Fruit fly (Drosophila melanogaster) whole organism, embryonic: ENCODE measurements around the gene CG7611.

Source experiments
- ATbp ChIP-seq: fragments of 200-800 bp; sonication (Bioruptor generic); optimal IDR thresholded peaks from 2 replicates; lab custom pipeline; 2017; ENCODE audit warnings: missing biosample characterization, mild to moderate bottlenecking, missing genetic modification characterization, missing genetic modification reagents
- CG12744 ChIP-seq: fragments of 200-800 bp; sonication (Bioruptor generic); optimal IDR thresholded peaks from 2 replicates; lab custom pipeline; 2016; ENCODE audit warnings: missing biosample characterization, missing genetic modification characterization
- CG15011 ChIP-seq: fragments of 200-800 bp; sonication (Bioruptor generic); optimal IDR thresholded peaks from 3 replicates; lab custom pipeline; 2018; ENCODE audit warnings: missing biosample characterization, mild to moderate bottlenecking, missing genetic modification characterization
- CG1602 ChIP-seq: fragments of 200-800 bp; sonication (Bioruptor generic); optimal IDR thresholded peaks from 3 replicates; lab custom pipeline; 2016; ENCODE audit warnings: missing biosample characterization, missing genetic modification characterization
- CG17912 ChIP-seq: fragments of 200-800 bp; sonication (Bioruptor generic); optimal IDR thresholded peaks from 2 replicates; lab custom pipeline; 2018; ENCODE audit warnings: missing biosample characterization, mild to moderate bottlenecking, missing genetic modification characterization
- CG2199 ChIP-seq: fragments of 200-800 bp; sonication (Bioruptor generic); IDR thresholded peaks from 3 replicates; pipeline ENCODE4 v1.3.6; 2022; ENCODE audit warnings: missing biosample characterization, missing genetic modification characterization
- CG3065 ChIP-seq: fragments of 200-800 bp; sonication (Bioruptor generic); optimal IDR thresholded peaks from 2 replicates; lab custom pipeline; 2016; ENCODE audit warnings: missing biosample characterization, missing genetic modification characterization
- CG34224 ChIP-seq: fragments of 200-800 bp; sonication (Bioruptor generic); IDR thresholded peaks from 3 replicates; pipeline ENCODE4 v1.3.6; 2022; ENCODE audit warnings: missing biosample characterization, missing genetic modification characterization; ENCODE audit not compliant: partially characterized antibody
- CG3995 ChIP-seq: fragments of 200-800 bp; sonication (Bioruptor generic); optimal IDR thresholded peaks from 3 replicates; lab custom pipeline; 2016; ENCODE audit warnings: missing biosample characterization, missing genetic modification characterization
- CG4707 ChIP-seq: fragments of 200-800 bp; sonication (Bioruptor generic); optimal IDR thresholded peaks from 2 replicates; lab custom pipeline; 2018; ENCODE audit warnings: missing biosample characterization, mild to moderate bottlenecking, missing genetic modification characterization, moderate library complexity
- CG9215 ChIP-seq: fragments of 200-800 bp; sonication (Bioruptor generic); IDR thresholded peaks from 2 replicates; pipeline ENCODE4 v1.3.6; 2022; ENCODE audit warnings: missing biosample characterization, missing genetic modification characterization
- CG9609 ChIP-seq: fragments of 200-800 bp; sonication (Bioruptor generic); optimal IDR thresholded peaks from 3 replicates; lab custom pipeline; 2016; ENCODE audit warnings: missing biosample characterization, missing genetic modification characterization
- CG9797 ChIP-seq: fragments of 200-800 bp; sonication (Bioruptor generic); optimal IDR thresholded peaks from 3 replicates; lab custom pipeline; 2018; ENCODE audit warnings: missing biosample characterization, mild to moderate bottlenecking, missing genetic modification characterization
- CkIIα-i1 ChIP-seq: fragments of 200-800 bp; sonication (Bioruptor generic); IDR thresholded peaks from 2 replicates; pipeline ENCODE4 v1.3.6; 2022; ENCODE audit warnings: missing biosample characterization, missing genetic modification characterization
- CrebB ChIP-seq: fragments of 200-800 bp; sonication (Bioruptor generic); optimal IDR thresholded peaks from 3 replicates; lab custom pipeline; 2018; ENCODE audit warnings: missing biosample characterization, mild to moderate bottlenecking, missing genetic modification characterization
- Dad ChIP-seq: fragments of 200-800 bp; sonication (Bioruptor generic); optimal IDR thresholded peaks from 3 replicates; lab custom pipeline; 2016; ENCODE audit warnings: missing biosample characterization, missing genetic modification characterization
- Dref ChIP-seq: fragments of 200-800 bp; sonication (Bioruptor generic); IDR thresholded peaks from 2 replicates; pipeline ENCODE4 v1.3.6; 2022; ENCODE audit warnings: missing biosample characterization, missing genetic modification characterization
- Fer2 ChIP-seq: fragments of 200-800 bp; sonication (Bioruptor generic); optimal IDR thresholded peaks from 2 replicates; lab custom pipeline; 2018; ENCODE audit warnings: missing biosample characterization, mild to moderate bottlenecking, missing genetic modification characterization, moderate library complexity
- H2.0 ChIP-seq: fragments of 200-800 bp; sonication (Bioruptor generic); IDR thresholded peaks from 2 replicates; pipeline ENCODE4 v1.3.6; 2022; ENCODE audit warnings: missing biosample characterization, missing genetic modification characterization
- HLH54F ChIP-seq: fragments of 200-800 bp; sonication (Bioruptor generic); optimal IDR thresholded peaks from 3 replicates; lab custom pipeline; 2016; ENCODE audit warnings: missing biosample characterization, missing genetic modification characterization
- Hr3 ChIP-seq: fragments of 200-800 bp; sonication (Bioruptor generic); optimal IDR thresholded peaks from 3 replicates; lab custom pipeline; 2016; ENCODE audit warnings: missing biosample characterization, missing genetic modification characterization
- Kr ChIP-seq: fragments of 200-800 bp; sonication (Bioruptor generic); optimal IDR thresholded peaks from 2 replicates; lab custom pipeline; 2017; ENCODE audit warnings: missing biosample characterization, mild to moderate bottlenecking, missing genetic modification characterization
- Lim3 ChIP-seq: fragments of 200-800 bp; sonication (Bioruptor generic); IDR thresholded peaks from 2 replicates; pipeline ENCODE4 v1.3.6; 2022; ENCODE audit warnings: missing biosample characterization, missing genetic modification characterization
- NC2β ChIP-seq: fragments of 200-800 bp; sonication (Bioruptor generic); optimal IDR thresholded peaks from 2 replicates; lab custom pipeline; 2016; ENCODE audit warnings: missing biosample characterization, missing genetic modification characterization
- NK7.1 ChIP-seq: fragments of 200-800 bp; sonication (Bioruptor generic); optimal IDR thresholded peaks from 3 replicates; lab custom pipeline; 2016; ENCODE audit warnings: missing biosample characterization, missing genetic modification characterization
- Optix ChIP-seq: fragments of 200-800 bp; sonication (Bioruptor generic); IDR thresholded peaks from 3 replicates; pipeline ENCODE4 v1.3.6; 2022; ENCODE audit warnings: missing biosample characterization, missing genetic modification characterization
- PHDP ChIP-seq: fragments of 200-800 bp; sonication (Bioruptor generic); optimal IDR thresholded peaks from 3 replicates; lab custom pipeline; 2018; ENCODE audit warnings: missing biosample characterization, mild to moderate bottlenecking, missing genetic modification characterization, moderate library complexity
- Ravus ChIP-seq: fragments of 200-800 bp; sonication (Bioruptor generic); IDR thresholded peaks from 2 replicates; pipeline ENCODE4 v1.3.6; 2022; ENCODE audit warnings: missing biosample characterization, missing genetic modification characterization
- Sry-β ChIP-seq: fragments of 200-800 bp; sonication (Bioruptor generic); optimal IDR thresholded peaks from 2 replicates; lab custom pipeline; 2018; ENCODE audit warnings: missing biosample characterization, mild to moderate bottlenecking, missing genetic modification characterization, moderate library complexity
- amos ChIP-seq: fragments of 200-800 bp; sonication (Bioruptor generic); IDR thresholded peaks from 2 replicates; pipeline ENCODE4 v1.3.6; 2022; ENCODE audit warnings: missing biosample characterization, missing genetic modification characterization; ENCODE audit not compliant: partially characterized antibody
- ap ChIP-seq: fragments of 200-800 bp; sonication (Bioruptor generic); IDR thresholded peaks from 2 replicates; pipeline ENCODE4 v1.3.6; 2022; ENCODE audit warnings: missing biosample characterization, missing genetic modification characterization
- bbx ChIP-seq: fragments of 200-800 bp; sonication (Bioruptor generic); IDR thresholded peaks from 2 replicates; pipeline ENCODE4 v1.3.6; 2022; ENCODE audit warnings: missing biosample characterization, missing genetic modification characterization; ENCODE audit not compliant: partially characterized antibody
- cato ChIP-seq: fragments of 200-800 bp; sonication (Bioruptor generic); optimal IDR thresholded peaks from 2 replicates; lab custom pipeline; 2016; ENCODE audit warnings: missing biosample characterization, missing genetic modification characterization, borderline replicate concordance
- chm ChIP-seq: fragments of 200-800 bp; sonication (Bioruptor generic); IDR thresholded peaks from 2 replicates; pipeline ENCODE4 v1.3.6; 2022; ENCODE audit warnings: missing biosample characterization, missing genetic modification characterization
- crol ChIP-seq: fragments of 200-800 bp; sonication (Bioruptor generic); IDR thresholded peaks from 2 replicates; pipeline ENCODE4 v1.3.6; 2022; ENCODE audit warnings: missing biosample characterization, missing genetic modification characterization
- dpn ChIP-seq, 2 experiments: fragments of 200-800 bp; sonication (Bioruptor generic); optimal IDR thresholded peaks; 3 replicates each; lab custom pipeline; 2016; ENCODE audit warnings: missing biosample characterization in 2 of 2, missing genetic modification characterization in 2 of 2
- ems ChIP-seq: fragments of 200-800 bp; sonication (Bioruptor generic); optimal IDR thresholded peaks from 3 replicates; lab custom pipeline; 2016; ENCODE audit warnings: missing biosample characterization, missing genetic modification characterization
- eve ChIP-seq, 2 experiments: fragments of >200 bp; optimal IDR thresholded peaks; 2 replicates each; lab custom pipeline; 2017; ENCODE audit warnings: missing biosample characterization in 2 of 2, missing genetic modification characterization in 2 of 2
- gcm ChIP-seq: fragments of 200-800 bp; sonication (Bioruptor generic); optimal IDR thresholded peaks from 2 replicates; lab custom pipeline; 2019; ENCODE audit warnings: missing biosample characterization, mild to moderate bottlenecking, missing genetic modification characterization, moderate library complexity
- gfzf ChIP-seq: fragments of 200-800 bp; sonication (Bioruptor generic); optimal IDR thresholded peaks from 2 replicates; lab custom pipeline; 2016; ENCODE audit warnings: missing biosample characterization, mild to moderate bottlenecking, missing genetic modification characterization, moderate library complexity
- ham ChIP-seq: fragments of 200-800 bp; sonication (Bioruptor generic); IDR thresholded peaks from 2 replicates; pipeline ENCODE4 v1.3.6; 2022; ENCODE audit warnings: missing biosample characterization, missing genetic modification characterization
- hkb ChIP-seq, 2 experiments: fragments of 200-800 bp in 1 of 2; fragments of >200 bp in 1 of 2; sonication (Bioruptor generic) in 1 of 2; IDR thresholded peaks in 1 of 2; optimal IDR thresholded peaks in 1 of 2; 2 replicates each; pipeline versions ENCODE4 v1.3.6 to Lab custom; 2017 to 2022; ENCODE audit warnings: missing biosample characterization in 1 of 2, missing genetic modification characterization in 1 of 2
- mam ChIP-seq: fragments of 200-800 bp; sonication (Bioruptor generic); optimal IDR thresholded peaks from 3 replicates; lab custom pipeline; 2016; ENCODE audit warnings: missing biosample characterization, missing genetic modification characterization
- nau ChIP-seq: fragments of 200-800 bp; sonication (Bioruptor generic); optimal IDR thresholded peaks from 3 replicates; lab custom pipeline; 2017; ENCODE audit warnings: missing biosample characterization, mild to moderate bottlenecking, missing genetic modification characterization, missing genetic modification reagents
- nmo ChIP-seq: fragments of 200-800 bp; sonication (Bioruptor generic); optimal IDR thresholded peaks from 2 replicates; lab custom pipeline; 2018; ENCODE audit warnings: missing biosample characterization, mild to moderate bottlenecking, missing genetic modification characterization, moderate library complexity
- phol ChIP-seq: fragments of 200-800 bp; sonication (Bioruptor generic); optimal IDR thresholded peaks from 3 replicates; lab custom pipeline; 2018; ENCODE audit warnings: missing biosample characterization, mild to moderate bottlenecking, missing genetic modification characterization, moderate library complexity
- pita ChIP-seq: fragments of 200-800 bp; sonication (Bioruptor generic); optimal IDR thresholded peaks from 2 replicates; lab custom pipeline; 2017; ENCODE audit warnings: missing biosample characterization, mild to moderate bottlenecking, missing genetic modification characterization
- stwl ChIP-seq: fragments of 200-800 bp; sonication (Bioruptor generic); optimal IDR thresholded peaks from 3 replicates; lab custom pipeline; 2018; ENCODE audit warnings: missing biosample characterization, mild to moderate bottlenecking, missing genetic modification characterization, moderate library complexity
- tna ChIP-seq: fragments of 200-800 bp; sonication (Bioruptor generic); IDR thresholded peaks from 2 replicates; pipeline ENCODE4 v1.3.6; 2022; ENCODE audit warnings: missing biosample characterization, missing genetic modification characterization; ENCODE audit not compliant: partially characterized antibody
- wek ChIP-seq: fragments of 200-800 bp; sonication (Bioruptor generic); optimal IDR thresholded peaks from 3 replicates; lab custom pipeline; 2018; ENCODE audit warnings: missing biosample characterization, mild to moderate bottlenecking, missing genetic modification characterization, moderate library complexity
- yki ChIP-seq: fragments of >200 bp; optimal IDR thresholded peaks from 3 replicates; lab custom pipeline; 2018

Gene CG7611

dm6 chr3L:21574296-21574745 is 51.3 kb downstream of the CG7611 start (continued):
- TF ChIP-seq wek (GFP tag; lab: Kevin White, UChicago) = peak; percentile 95
- TF ChIP-seq hkb (optimal IDR thresholded peaks at IDR 0.05; lab: Kevin White, UChicago) = peak; percentile 24
- TF ChIP-seq hkb (GFP tag; IDR thresholded peaks at IDR 0.05; lab: Robert Waterston, UW) = no peak
- 0 out of 2 replicates have a peak, but pooled peaks have one; percentile 7 for TF ChIP-seq chm (GFP tag; lab: Robert Waterston, UW)
- no peak for TF ChIP-seq NC2β
- TF ChIP-seq CG17912 (GFP tag; lab: Kevin White, UChicago) = no peak
- TF ChIP-seq ATbp = no peak
- TF ChIP-seq Lim3 (GFP tag; lab: Robert Waterston, UW) = no peak
- peak; percentile 72 for TF ChIP-seq CG9797 (GFP tag; lab: Kevin White, UChicago)
- TF ChIP-seq gcm (GFP tag; lab: Kevin White, UChicago) = no peak
- no peak for TF ChIP-seq amos (GFP tag; lab: Robert Waterston, UW)
- no peak for TF ChIP-seq nau
- no peak for TF ChIP-seq ham (GFP tag; lab: Robert Waterston, UW)
- TF ChIP-seq ap (GFP tag; lab: Robert Waterston, UW) = no peak
- TF ChIP-seq Hr3 (GFP tag; lab: Kevin White, UChicago) = no peak
- no peak for TF ChIP-seq crol
- no peak for TF ChIP-seq CG1602 (GFP tag; lab: Kevin White, UChicago)
- TF ChIP-seq CG2199 = 0 out of 3 replicates have a peak, but pooled peaks have one; percentile 35
- no peak for TF ChIP-seq PHDP (tag; lab: Kevin White, UChicago)
- TF ChIP-seq Dref (GFP tag; lab: Robert Waterston, UW) = no peak
- TF ChIP-seq CG9215 (GFP tag; lab: Robert Waterston, UW) = no peak
- TF ChIP-seq dpn (GFP tag; optimal IDR thresholded peaks at IDR 0.05; lab: Kevin White, UChicago) = peak in 1 of 2 experiments; percentile 21
- no peak for TF ChIP-seq CG3065 (GFP tag; lab: Kevin White, UChicago)
- TF ChIP-seq CG3995 = peak; percentile 13
- TF ChIP-seq H2.0 (GFP tag; lab: Robert Waterston, UW) = no peak
- no peak for TF ChIP-seq yki (lab: Kevin White, UChicago)
- TF ChIP-seq CG9609 (GFP tag; lab: Kevin White, UChicago) = no peak
- peak; percentile 91 for TF ChIP-seq Sry-β (GFP tag; lab: Kevin White, UChicago)
- TF ChIP-seq pita (GFP tag; lab: Kevin White, UChicago) = no peak
- peak; percentile 37 for TF ChIP-seq mam
- no peak for TF ChIP-seq CG4707 (GFP tag; lab: Kevin White, UChicago)
- TF ChIP-seq Optix (GFP tag; lab: Robert Waterston, UW) = 0 out of 3 replicates have a peak, but pooled peaks have one; percentile 14
- no peak for TF ChIP-seq CG12744 (GFP tag; lab: Kevin White, UChicago)
- TF ChIP-seq CG34224 = no peak
- TF ChIP-seq Ravus (GFP tag; lab: Robert Waterston, UW) = no peak
- TF ChIP-seq gfzf (GFP tag; lab: Kevin White, UChicago) = peak; percentile 70
- peak; percentile 2 for TF ChIP-seq phol
- peak in 1 of 2 experiments; percentile 56 for TF ChIP-seq eve (GFP tag; optimal IDR thresholded peaks at IDR 0.05; lab: Kevin White, UChicago)
- TF ChIP-seq stwl (tag; lab: Kevin White, UChicago) = peak; percentile 58
- no peak for TF ChIP-seq Fer2 (tag; lab: Kevin White, UChicago)
- TF ChIP-seq cato (GFP tag; lab: Kevin White, UChicago) = no peak
- TF ChIP-seq tna (GFP tag; lab: Robert Waterston, UW) = no peak
- no peak for TF ChIP-seq CrebB
- no peak for TF ChIP-seq nmo
- TF ChIP-seq HLH54F (GFP tag; lab: Kevin White, UChicago) = no peak
- TF ChIP-seq CkIIα-i1 (GFP tag; lab: Robert Waterston, UW) = no peak
- no peak for TF ChIP-seq Kr (GFP tag; lab: Kevin White, UChicago)
- no peak for TF ChIP-seq CG15011 (GFP tag; lab: Kevin White, UChicago)
- no peak for TF ChIP-seq bbx (GFP tag; lab: Robert Waterston, UW)
- no peak for TF ChIP-seq Dad (GFP tag; lab: Kevin White, UChicago)
- TF ChIP-seq ems (GFP tag; lab: Kevin White, UChicago) = no peak
- no peak for TF ChIP-seq NK7.1 (GFP tag; lab: Kevin White, UChicago)
